Fruit fly (Drosophila melanogaster): ENCODE data around the gene CG6800.

dm6 chr3R:21823699-21824406 lies 47.9 kb downstream of the CG6800 start:
- no peak for TF ChIP-seq dsf (GFP tag; optimal IDR thresholded peaks at IDR 0.05; ENCODE audit: borderline replicate concordance)
- peak; percentile 70 for TF ChIP-seq psq (GFP tag; optimal IDR thresholded peaks at IDR 0.05)
- TF ChIP-seq br (GFP tag; optimal IDR thresholded peaks at IDR 0.05) = no peak
- TF ChIP-seq Hr78 (GFP tag; optimal IDR thresholded peaks at IDR 0.05) = no peak
- TF ChIP-seq woc (GFP tag; optimal IDR thresholded peaks at IDR 0.05) = no peak
- no peak for TF ChIP-seq pan (optimal IDR thresholded peaks at IDR 0.05)
- TF ChIP-seq OdsH (GFP tag; optimal IDR thresholded peaks at IDR 0.05) = peak; percentile 53
- TF ChIP-seq dl (GFP tag; optimal IDR thresholded peaks at IDR 0.05; ENCODE audit: insufficient read depth in 1 of 2, partially characterized antibody in 2 of 2) = no peak
- TF ChIP-seq ey (GFP tag; optimal IDR thresholded peaks at IDR 0.05) = no peak
- no peak for TF ChIP-seq CrebA (GFP tag; optimal IDR thresholded peaks at IDR 0.05; ENCODE audit: borderline replicate concordance)

Measured in whole organism, wandering third instar larva.